Fruit fly (Drosophila melanogaster) S2 (cell line): ENCODE results near the gene CG13460.

Experiments used
- CG8478 ChIP-seq: fragments of >200 bp; optimal IDR thresholded peaks from 2 replicates; lab custom pipeline; 2018
- CTCF ChIP-seq, 2 experiments: fragments of >200 bp; optimal IDR thresholded peaks; 2 replicates each; lab custom pipeline; 2018

dm6 chr3L:15104849-15105555 lies 43.5 kb upstream of the CG13460 start:
- TF ChIP-seq CG8478 (no peak), CTCF (optimal IDR thresholded peaks at IDR 0.05; lab: Kevin White, UChicago) (no peak)
